Fruit fly (Drosophila melanogaster): ENCODE results near the gene ATPsynCF6.

Gene ATPsynCF6

dm6 chr3R:23314332-23314731, 41.5 kb downstream of the ATPsynCF6 start:
- TF ChIP-seq sv (GFP tag; optimal IDR thresholded peaks at IDR 0.05) (no peak), Jra (GFP tag; optimal IDR thresholded peaks at IDR 0.05) (no peak), psq (GFP tag; optimal IDR thresholded peaks at IDR 0.05) (peak; percentile 24), dmrt93B (GFP tag; optimal IDR thresholded peaks at IDR 0.05) (no peak), jim (GFP tag; optimal IDR thresholded peaks at IDR 0.05) (peak; percentile 27), dsf (GFP tag; optimal IDR thresholded peaks at IDR 0.05; ENCODE audit: borderline replicate concordance) (no peak), CG9705 (GFP tag; optimal IDR thresholded peaks at IDR 0.05) (no peak), HLH106 (tag; optimal IDR thresholded peaks at IDR 0.05) (peak; percentile 14), CrebA (GFP tag; optimal IDR thresholded peaks at IDR 0.05; ENCODE audit: borderline replicate concordance) (no peak), Vsx2 (GFP tag; optimal IDR thresholded peaks at IDR 0.05; ENCODE audit: partially characterized antibody) (peak; percentile 1), woc (GFP tag; optimal IDR thresholded peaks at IDR 0.05) (no peak), lola (GFP tag; optimal IDR thresholded peaks at IDR 0.05) (no peak), foxo (GFP tag; optimal IDR thresholded peaks at IDR 0.05) (no peak), Dif (GFP tag; optimal IDR thresholded peaks at IDR 0.05; ENCODE audit: partially characterized antibody) (peak; percentile 76), brk (GFP tag; optimal IDR thresholded peaks at IDR 0.05) (no peak), CG32264 (GFP tag; optimal IDR thresholded peaks at IDR 0.05) (no peak), Rel (GFP tag; optimal IDR thresholded peaks at IDR 0.05) (no peak), Rel (tag; optimal IDR thresholded peaks at IDR 0.05) (no peak), pan (optimal IDR thresholded peaks at IDR 0.05) (no peak), tai (GFP tag; optimal IDR thresholded peaks at IDR 0.05) (no peak), N (GFP tag; optimal IDR thresholded peaks at IDR 0.05) (no peak), dl (GFP tag; optimal IDR thresholded peaks at IDR 0.05; ENCODE audit: insufficient read depth in 1 of 2, partially characterized antibody in 2 of 2) (peak; percentile 60 to 67), Abd-B (GFP tag; optimal IDR thresholded peaks at IDR 0.05) (no peak), Sp1 (GFP tag; optimal IDR thresholded peaks at IDR 0.05) (peak; percentile 45), usp (GFP tag; optimal IDR thresholded peaks at IDR 0.05) (no peak), Myc (optimal IDR thresholded peaks at IDR 0.05) (no peak), Hr83 (GFP tag; optimal IDR thresholded peaks at IDR 0.05; ENCODE audit: poor library complexity, severe bottlenecking) (no peak), br (GFP tag; optimal IDR thresholded peaks at IDR 0.05) (no peak), Mio (GFP tag; optimal IDR thresholded peaks at IDR 0.05) (no peak), GATAd (GFP tag; optimal IDR thresholded peaks at IDR 0.05) (no peak), fru (GFP tag; optimal IDR thresholded peaks at IDR 0.05) (no peak), OdsH (GFP tag; optimal IDR thresholded peaks at IDR 0.05) (no peak)

- no peak for TF ChIP-seq jim (GFP tag; optimal IDR thresholded peaks at IDR 0.05)
- TF ChIP-seq h (GFP tag; optimal IDR thresholded peaks at IDR 0.05), result no peak
- TF ChIP-seq Sp1 (GFP tag; optimal IDR thresholded peaks at IDR 0.05), result no peak
- no peak for TF ChIP-seq OdsH (GFP tag; optimal IDR thresholded peaks at IDR 0.05)
- TF ChIP-seq GATAd (GFP tag; optimal IDR thresholded peaks at IDR 0.05), result no peak
- TF ChIP-seq woc (GFP tag; optimal IDR thresholded peaks at IDR 0.05), result no peak
- TF ChIP-seq pan (optimal IDR thresholded peaks at IDR 0.05), result no peak
- TF ChIP-seq usp (GFP tag; optimal IDR thresholded peaks at IDR 0.05), result no peak
- no peak for TF ChIP-seq sv (GFP tag; optimal IDR thresholded peaks at IDR 0.05)
- TF ChIP-seq Rel (GFP tag; optimal IDR thresholded peaks at IDR 0.05), result no peak
- TF ChIP-seq Rel (tag; optimal IDR thresholded peaks at IDR 0.05), result no peak
- no peak for TF ChIP-seq Jra (GFP tag; optimal IDR thresholded peaks at IDR 0.05)
- TF ChIP-seq sage (GFP tag; optimal IDR thresholded peaks at IDR 0.05), result no peak
- TF ChIP-seq N (GFP tag; optimal IDR thresholded peaks at IDR 0.05), result no peak
- no peak for TF ChIP-seq Hr78 (GFP tag; optimal IDR thresholded peaks at IDR 0.05)
- TF ChIP-seq Vsx2 (GFP tag; optimal IDR thresholded peaks at IDR 0.05; ENCODE audit: partially characterized antibody), result no peak
- TF ChIP-seq tai (GFP tag; optimal IDR thresholded peaks at IDR 0.05), result no peak
Observed at dm6 chr3R:23312796-23313195, 43.1 kb downstream of the ATPsynCF6 start.

- TF ChIP-seq psq (GFP tag; optimal IDR thresholded peaks at IDR 0.05) (no peak), pan (optimal IDR thresholded peaks at IDR 0.05) (no peak), Vsx2 (GFP tag; optimal IDR thresholded peaks at IDR 0.05; ENCODE audit: partially characterized antibody) (no peak), fru (GFP tag; optimal IDR thresholded peaks at IDR 0.05) (no peak), Rel (GFP tag; optimal IDR thresholded peaks at IDR 0.05) (no peak), Rel (tag; optimal IDR thresholded peaks at IDR 0.05) (no peak), brk (GFP tag; optimal IDR thresholded peaks at IDR 0.05) (no peak), usp (GFP tag; optimal IDR thresholded peaks at IDR 0.05) (no peak), Hnf4 (GFP tag; optimal IDR thresholded peaks at IDR 0.05) (no peak), CG32264 (GFP tag; optimal IDR thresholded peaks at IDR 0.05) (no peak)
Observed at dm6 chr3R:23310151-23310550, 45.7 kb downstream of the ATPsynCF6 start.
